Worm (Caenorhabditis elegans) whole organism, young adult: ENCODE results near the gene Y94H6A.2.

Experiments used
- B0336.3 ChIP-seq: fragments of 200-800 bp; sonication (Bioruptor generic); IDR thresholded peaks from 2 replicates; pipeline ENCODE4 v1.3.6; 2022; ENCODE audit warnings: missing genetic modification characterization, missing compliant biosample characterization
- C06A6.2 ChIP-seq: fragments of 200-800 bp; sonication (Bioruptor generic); conservative IDR thresholded peaks from 2 replicates; pipeline ENCODE4 v1.3.6; 2022; ENCODE audit warnings: missing genetic modification characterization, missing compliant biosample characterization
- D2030.7 ChIP-seq: fragments of 200-800 bp; sonication (Bioruptor generic); IDR thresholded peaks from 2 replicates; pipeline ENCODE4 v1.3.6; 2022; ENCODE audit warnings: missing genetic modification reagents, missing genetic modification characterization, missing compliant biosample characterization
- F23B12.7 ChIP-seq: sonication (generic microtip); optimal IDR thresholded peaks from 2 replicates; lab custom pipeline; 2017; ENCODE audit warnings: missing genetic modification characterization, mild to moderate bottlenecking, missing compliant biosample characterization, antibody characterized with exemption, moderate library complexity; ENCODE audit not compliant: insufficient read depth
- F57C9.4 ChIP-seq: sonication (generic microtip); optimal IDR thresholded peaks from 2 replicates; lab custom pipeline; 2017; ENCODE audit warnings: mild to moderate bottlenecking, missing genetic modification characterization, missing compliant biosample characterization
- K11D2.4 ChIP-seq: fragments of 200-800 bp; sonication (Bioruptor generic); IDR thresholded peaks from 2 replicates; pipeline ENCODE4 v1.3.6; 2022; ENCODE audit warnings: missing genetic modification reagents, missing genetic modification characterization, missing compliant biosample characterization
- K12H6.12 ChIP-seq: fragments of 200-800 bp; sonication (Bioruptor generic); optimal IDR thresholded peaks from 2 replicates; lab custom pipeline; 2018; ENCODE audit warnings: mild to moderate bottlenecking, missing genetic modification characterization, missing compliant biosample characterization
- T26A5.8 ChIP-seq: sonication (generic microtip); optimal IDR thresholded peaks from 2 replicates; lab custom pipeline; 2016; ENCODE audit warnings: missing genetic modification characterization, missing compliant biosample characterization
- Y53F4B.3 ChIP-seq: fragments of 200-800 bp; sonication (Bioruptor generic); IDR thresholded peaks from 2 replicates; pipeline ENCODE4 v1.3.6; 2022; ENCODE audit warnings: missing genetic modification reagents, missing genetic modification characterization, missing compliant biosample characterization
- Y53G8AR.9 ChIP-seq: fragments of 200-800 bp; sonication (Bioruptor generic); conservative IDR thresholded peaks from 2 replicates; pipeline ENCODE4 v1.3.6; 2022; ENCODE audit warnings: missing genetic modification reagents, missing genetic modification characterization, missing compliant biosample characterization
- Y56A3A.18 ChIP-seq: fragments of 200-800 bp; sonication (Bioruptor generic); IDR thresholded peaks from 2 replicates; pipeline ENCODE4 v1.3.6; 2022; ENCODE audit warnings: missing genetic modification reagents, missing genetic modification characterization, missing compliant biosample characterization
- ama-1 ChIP-seq, 3 experiments: fragments of 150-350 bp in 1 of 3; sonication (generic microtip) in 2 of 3; optimal IDR thresholded peaks; 2 replicates each; lab custom pipeline; 2014 to 2018; ENCODE audit warnings: missing biosample characterization in 2 of 3, missing genetic modification characterization in 2 of 3, missing genetic modification reagents in 2 of 3
- atf-7 ChIP-seq: sonication (generic microtip); optimal IDR thresholded peaks from 2 replicates; lab custom pipeline; 2017; ENCODE audit warnings: mild to moderate bottlenecking, missing genetic modification characterization, missing compliant biosample characterization
- attf-5 ChIP-seq: fragments of 200-800 bp; sonication (Bioruptor generic); optimal IDR thresholded peaks from 2 replicates; lab custom pipeline; 2018; ENCODE audit warnings: mild to moderate bottlenecking, missing genetic modification characterization, missing compliant biosample characterization
- cebp-1 ChIP-seq, 2 experiments: fragments of 200-800 bp in 1 of 2; sonication (Bioruptor generic) in 1 of 2; sonication (generic microtip) in 1 of 2; IDR thresholded peaks in 1 of 2; optimal IDR thresholded peaks in 1 of 2; 2 replicates each; pipeline versions ENCODE4 v1.3.6 to Lab custom; 2017 to 2022; ENCODE audit warnings: missing compliant biosample characterization in 2 of 2, missing genetic modification characterization in 2 of 2, mild to moderate bottlenecking in 1 of 2, missing genetic modification reagents in 1 of 2, moderate library complexity in 1 of 2
- ceh-27 ChIP-seq: fragments of 200-800 bp; sonication (Bioruptor generic); optimal IDR thresholded peaks from 2 replicates; lab custom pipeline; 2018; ENCODE audit warnings: mild to moderate bottlenecking, missing genetic modification characterization, moderate library complexity, missing compliant biosample characterization
- dox-1 ChIP-seq: fragments of 200-800 bp; sonication (Bioruptor generic); IDR thresholded peaks from 2 replicates; pipeline ENCODE4 v1.3.6; 2022; ENCODE audit warnings: missing genetic modification reagents, missing genetic modification characterization, missing compliant biosample characterization
- ekl-4 ChIP-seq: fragments of 200-800 bp; sonication (Bioruptor generic); IDR thresholded peaks from 2 replicates; pipeline ENCODE4 v1.3.6; 2022; ENCODE audit warnings: missing genetic modification reagents, missing genetic modification characterization, missing compliant biosample characterization
- fkh-3 ChIP-seq: sonication (generic microtip); optimal IDR thresholded peaks from 2 replicates; lab custom pipeline; 2016; ENCODE audit warnings: mild to moderate bottlenecking, missing genetic modification characterization, missing compliant biosample characterization
- hmg-1.2 ChIP-seq: fragments of 200-800 bp; sonication (Bioruptor generic); IDR thresholded peaks from 2 replicates; pipeline ENCODE4 v1.3.6; 2022; ENCODE audit warnings: missing genetic modification reagents, missing genetic modification characterization, missing compliant biosample characterization
- let-526 ChIP-seq: fragments of 200-800 bp; sonication (Bioruptor generic); IDR thresholded peaks from 2 replicates; pipeline ENCODE4 v1.3.6; 2022; ENCODE audit warnings: missing genetic modification reagents, missing genetic modification characterization, missing compliant biosample characterization
- lin-35 ChIP-seq, 3 experiments: fragments of 150-350 bp in 2 of 3; sonication (generic microtip) in 1 of 3; optimal IDR thresholded peaks; 2 replicates each; lab custom pipeline; 2014 to 2018; ENCODE audit warnings: missing biosample characterization in 3 of 3, missing genetic modification characterization in 3 of 3, missing genetic modification reagents in 3 of 3
- lin-54 ChIP-seq: fragments of 200-800 bp; sonication (Bioruptor generic); optimal IDR thresholded peaks from 2 replicates; lab custom pipeline; 2018; ENCODE audit warnings: mild to moderate bottlenecking, missing genetic modification characterization, missing compliant biosample characterization
- madf-10 ChIP-seq: sonication (generic microtip); optimal IDR thresholded peaks from 2 replicates; lab custom pipeline; 2016; ENCODE audit warnings: mild to moderate bottlenecking, missing genetic modification characterization, missing compliant biosample characterization
- madf-3 ChIP-seq: fragments of 200-800 bp; sonication (Bioruptor generic); IDR thresholded peaks from 2 replicates; pipeline ENCODE4 v1.3.6; 2022; ENCODE audit warnings: missing genetic modification reagents, missing genetic modification characterization, missing compliant biosample characterization
- nfyb-1 ChIP-seq: fragments of 200-800 bp; sonication (Bioruptor generic); IDR thresholded peaks from 2 replicates; pipeline ENCODE4 v1.3.6; 2022; ENCODE audit warnings: missing genetic modification reagents, missing genetic modification characterization, missing compliant biosample characterization
- nhr-120 ChIP-seq: fragments of 200-800 bp; sonication (Bioruptor generic); IDR thresholded peaks from 2 replicates; pipeline ENCODE4 v1.3.6; 2022; ENCODE audit warnings: missing genetic modification characterization, missing compliant biosample characterization
- nhr-80 ChIP-seq: sonication (generic microtip); optimal IDR thresholded peaks from 2 replicates; lab custom pipeline; 2016; ENCODE audit warnings: missing genetic modification characterization, missing compliant biosample characterization
- pbrm-1 ChIP-seq: fragments of 200-800 bp; sonication (Bioruptor generic); IDR thresholded peaks from 2 replicates; pipeline ENCODE4 v1.3.6; 2022; ENCODE audit warnings: missing genetic modification reagents, missing genetic modification characterization, missing compliant biosample characterization
- pha-4 ChIP-seq: fragments of 150-350 bp; sonication (generic microtip); optimal IDR thresholded peaks from 2 replicates; lab custom pipeline; 2014; ENCODE audit warnings: missing biosample characterization, missing genetic modification reagents, missing genetic modification characterization
- rcor-1 ChIP-seq: fragments of 200-800 bp; sonication (Bioruptor generic); IDR thresholded peaks from 2 replicates; pipeline ENCODE4 v1.3.6; 2022; ENCODE audit warnings: missing genetic modification reagents, missing genetic modification characterization, missing compliant biosample characterization
- rec-8 ChIP-seq, 2 experiments: sonication (generic microtip); optimal IDR thresholded peaks; 2 replicates each; lab custom pipeline; 2016; ENCODE audit warnings: mild to moderate bottlenecking in 2 of 2, missing genetic modification characterization in 2 of 2, missing genetic modification reagents in 2 of 2, missing genotype in 2 of 2, missing biosample characterization in 1 of 2, missing compliant biosample characterization in 1 of 2, moderate library complexity in 1 of 2
- repo-1 ChIP-seq: sonication (generic microtip); optimal IDR thresholded peaks from 2 replicates; lab custom pipeline; 2017; ENCODE audit warnings: mild to moderate bottlenecking, missing genetic modification characterization, missing compliant biosample characterization
- snpc-1.3 ChIP-seq: sonication (generic microtip); optimal IDR thresholded peaks from 2 replicates; lab custom pipeline; 2017; ENCODE audit warnings: missing genetic modification characterization, mild to moderate bottlenecking, missing compliant biosample characterization, antibody characterized with exemption, moderate library complexity, missing genotype, missing genetic modification reagents; ENCODE audit not compliant: insufficient read depth
- somi-1 ChIP-seq: fragments of 200-800 bp; sonication (Bioruptor generic); optimal IDR thresholded peaks from 2 replicates; lab custom pipeline; 2018; ENCODE audit warnings: mild to moderate bottlenecking, missing genetic modification characterization, missing compliant biosample characterization
- tbp1 ChIP-seq: fragments of 200-800 bp; sonication (Bioruptor generic); optimal IDR thresholded peaks from 2 replicates; lab custom pipeline; 2018; ENCODE audit warnings: mild to moderate bottlenecking, missing genetic modification characterization, missing compliant biosample characterization
- tbx-9 ChIP-seq: sonication (generic microtip); optimal IDR thresholded peaks from 2 replicates; lab custom pipeline; 2016; ENCODE audit warnings: borderline replicate concordance, missing genetic modification characterization, inconsistent platforms, missing compliant biosample characterization
- unc-130 ChIP-seq: sonication (generic microtip); optimal IDR thresholded peaks from 2 replicates; lab custom pipeline; 2016; ENCODE audit warnings: missing genetic modification reagents, missing genetic modification characterization, missing compliant biosample characterization
- unc-62 ChIP-seq: fragments of 150-350 bp; optimal IDR thresholded peaks from 2 replicates; lab custom pipeline; 2014; ENCODE audit warnings: missing biosample characterization, missing genetic modification reagents, missing genetic modification characterization
- zim-3 ChIP-seq: sonication (generic microtip); optimal IDR thresholded peaks from 2 replicates; lab custom pipeline; 2017; ENCODE audit warnings: mild to moderate bottlenecking, missing genetic modification characterization, moderate library complexity, missing compliant biosample characterization
- ztf-18 ChIP-seq: sonication (generic microtip); optimal IDR thresholded peaks from 2 replicates; lab custom pipeline; 2016; ENCODE audit warnings: missing genotype, mild to moderate bottlenecking, missing genetic modification characterization, missing compliant biosample characterization

Gene Y94H6A.2

DNA sequence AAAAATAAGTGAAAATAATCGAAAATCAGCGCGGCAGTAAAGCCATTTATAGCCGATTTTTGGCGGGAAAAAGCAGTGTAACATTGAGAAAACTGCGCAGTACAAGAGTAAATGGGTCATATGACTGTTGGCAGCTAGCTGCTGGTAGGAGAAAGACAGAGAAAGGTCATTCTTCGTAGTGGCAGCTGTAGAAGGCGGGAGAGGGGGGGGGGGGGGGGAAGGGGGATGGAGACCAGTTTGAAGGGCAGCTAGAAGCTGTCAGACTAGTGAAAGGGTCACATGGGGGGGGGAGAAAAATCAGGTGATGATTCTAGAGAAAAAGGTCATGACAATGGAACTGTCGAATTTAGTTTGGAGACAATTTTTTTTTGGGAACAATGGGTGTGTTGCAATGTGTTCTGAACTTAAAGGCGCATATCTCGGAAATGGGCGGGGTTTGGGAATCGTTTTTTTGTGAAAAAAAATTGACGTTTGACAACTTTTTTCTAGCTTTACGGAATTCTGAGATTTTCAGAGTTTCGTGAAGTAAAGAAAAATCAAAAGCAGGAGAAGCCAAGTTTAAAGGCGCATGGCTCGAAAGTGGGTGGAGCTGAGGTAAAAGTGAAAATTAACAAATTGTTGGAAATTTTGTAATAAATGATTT, 42.2 kb downstream of the Y94H6A.2 start (continued):
- no peak for TF ChIP-seq unc-62 (GFP tag; lab: Kevin White, UChicago)
- no peak for TF ChIP-seq F57C9.4 (tag; lab: Kevin White, UChicago)
- no peak for TF ChIP-seq rec-8 (tag; optimal IDR thresholded peaks at IDR 0.05; lab: Kevin White, UChicago)
- TF ChIP-seq Y53F4B.3, result no peak
- no peak for TF ChIP-seq madf-3 (GFP tag; lab: Robert Waterston, UW)
- peak; percentile 48 for TF ChIP-seq zim-3 (tag; lab: Kevin White, UChicago)
- no peak for TF ChIP-seq nhr-120 (GFP tag; lab: Robert Waterston, UW)
- TF ChIP-seq, all 124 proteins: peak for 9

DNA sequence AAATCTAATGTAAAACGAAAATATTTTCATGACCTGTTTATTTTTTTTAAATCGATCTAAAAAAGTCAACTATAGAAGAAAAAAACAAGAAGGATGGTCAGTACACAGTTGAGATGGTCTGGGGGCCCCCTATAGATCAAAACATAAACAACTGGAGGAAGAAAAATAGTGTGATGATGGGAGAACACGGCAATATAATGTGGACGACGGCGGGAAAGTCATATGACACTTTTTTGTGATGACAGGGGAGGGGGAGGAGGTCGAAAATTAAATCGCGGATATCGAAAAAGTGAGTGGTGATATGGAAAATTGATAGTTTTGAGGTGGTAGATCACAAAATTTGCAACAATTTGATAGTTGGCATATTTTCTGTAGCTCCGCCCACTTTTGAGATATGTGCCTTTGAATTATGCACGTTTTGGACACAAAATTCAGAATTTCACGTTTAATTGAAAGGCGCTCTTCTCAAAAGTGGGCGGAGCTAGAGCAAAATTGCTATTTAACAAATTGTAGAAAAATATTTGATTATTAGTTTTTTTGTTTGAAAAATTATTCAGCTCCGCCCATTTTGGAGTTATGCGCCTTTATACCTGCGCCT, 43.4 kb downstream of the Y94H6A.2 start:
- TF ChIP-seq unc-130 (GFP tag; lab: Kevin White, UChicago) (no peak), ama-1 (optimal IDR thresholded peaks at IDR 0.05; lab: Kevin White, UChicago) (peak; percentile 30), ama-1 (GFP tag; optimal IDR thresholded peaks at IDR 0.05; lab: Kevin White, UChicago) (no peak), nfyb-1 (GFP tag; lab: Robert Waterston, UW) (0 out of 2 replicates have a peak, but pooled peaks have one; percentile 7), let-526 (GFP tag; lab: Robert Waterston, UW) (no peak), atf-7 (tag; lab: Kevin White, UChicago) (no peak)

DNA sequence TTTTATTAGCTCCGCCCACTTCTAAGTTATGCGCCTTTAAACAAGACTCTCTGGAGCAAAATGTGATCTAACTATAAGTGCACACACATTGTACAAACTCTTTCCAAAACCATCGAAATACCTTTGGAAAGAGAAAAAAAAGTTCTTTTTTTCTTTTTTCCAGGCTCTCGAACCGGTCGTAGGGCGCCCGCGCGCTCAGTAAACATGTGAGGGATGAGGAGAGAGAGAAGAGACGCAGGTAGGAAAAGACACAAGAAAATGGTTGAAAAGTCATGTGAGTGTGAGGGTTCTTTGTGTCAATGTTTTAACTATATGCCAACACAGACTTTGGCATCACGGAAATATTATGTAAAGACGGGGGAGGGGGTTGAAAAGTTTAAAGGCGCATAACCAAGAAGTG, 44.4 kb downstream of the Y94H6A.2 start:
- TF ChIP-seq lin-54 (GFP tag; lab: Kevin White, UChicago) (peak; percentile 41), tbp1 (peak; percentile 45), lin-35 (GFP tag; optimal IDR thresholded peaks at IDR 0.05; lab: Kevin White, UChicago) (peak in 1 of 3 experiments; percentile 28), cebp-1 (GFP tag; IDR thresholded peaks at IDR 0.05; lab: Robert Waterston, UW) (no peak), cebp-1 (tag; optimal IDR thresholded peaks at IDR 0.05; lab: Kevin White, UChicago) (peak; percentile 77), ekl-4 (GFP tag; lab: Robert Waterston, UW) (peak; percentile 83), Y53G8AR.9 (GFP tag; lab: Robert Waterston, UW) (peak; percentile 61; the same call in 1 of the 2 replicates), pbrm-1 (GFP tag; lab: Robert Waterston, UW) (peak; percentile 72), Y56A3A.18 (0 out of 2 replicates have a peak, but pooled peaks have one; percentile 38), F23B12.7 (tag; lab: Kevin White, UChicago) (peak; percentile 42), nhr-120 (GFP tag; lab: Robert Waterston, UW) (no peak), hmg-1.2 (peak; percentile 76), somi-1 (GFP tag; lab: Kevin White, UChicago) (peak; percentile 20), T26A5.8 (no peak), attf-5 (GFP tag; lab: Kevin White, UChicago) (peak; percentile 65), dox-1 (GFP tag; lab: Robert Waterston, UW) (peak; percentile 65), K12H6.12 (peak; percentile 73), repo-1 (tag; lab: Kevin White, UChicago) (no peak), tbx-9 (tag; lab: Kevin White, UChicago) (no peak), madf-10 (tag; lab: Kevin White, UChicago) (peak; percentile 17), pha-4 (tag; lab: Kevin White, UChicago) (peak; percentile 79), nhr-80 (tag; lab: Kevin White, UChicago) (peak; percentile 26), ztf-18 (tag; lab: Kevin White, UChicago) (peak; percentile 22), D2030.7 (GFP tag; lab: Robert Waterston, UW) (no peak), snpc-1.3 (no peak), let-526 (GFP tag; lab: Robert Waterston, UW) (peak; percentile 85; the same call in 1 of the 2 replicates), fkh-3 (no peak), C06A6.2 (GFP tag; lab: Robert Waterston, UW) (peak; percentile 78; the same call in 1 of the 2 replicates), rcor-1 (no peak), B0336.3 (GFP tag; lab: Robert Waterston, UW) (peak; percentile 71), ceh-27 (GFP tag; lab: Kevin White, UChicago) (peak; percentile 62), K11D2.4 (GFP tag; lab: Robert Waterston, UW) (peak; percentile 82), ama-1 (optimal IDR thresholded peaks at IDR 0.05; lab: Kevin White, UChicago) (peak; percentile 60), ama-1 (GFP tag; optimal IDR thresholded peaks at IDR 0.05; lab: Kevin White, UChicago) (no peak), madf-3 (GFP tag; lab: Robert Waterston, UW) (0 out of 2 replicates have a peak, but pooled peaks have one; percentile 56)
